Fruit fly (Drosophila melanogaster) Kc167 (cell line): ENCODE results near the gene CG5639.

Experiments used
- Myc ChIP-seq: fragments of >200 bp; optimal IDR thresholded peaks from 2 replicates; lab custom pipeline; 2017; ENCODE audit warnings: missing external identifiers
- Sin3A ChIP-seq: fragments of >200 bp; optimal IDR thresholded peaks from 2 replicates; lab custom pipeline; 2018; ENCODE audit warnings: missing external identifiers
- h ChIP-seq: fragments of >200 bp; optimal IDR thresholded peaks from 3 replicates; lab custom pipeline; 2018; ENCODE audit warnings: missing external identifiers
- insv ChIP-seq: fragments of >200 bp; optimal IDR thresholded peaks from 3 replicates; lab custom pipeline; 2018; ENCODE audit warnings: missing external identifiers
- psq ChIP-seq: fragments of >200 bp; optimal IDR thresholded peaks from 2 replicates; lab custom pipeline; 2017; ENCODE audit warnings: missing external identifiers
- ttk ChIP-seq: sonication (Bioruptor generic); optimal IDR thresholded peaks from 2 replicates; lab custom pipeline; 2017; ENCODE audit warnings: missing external identifiers

CG5639 gene

dm6 chr3R:27595979-27596378 is at the start of gene CG5639:
Gene CG5639 (minus strand): TSS chr3R:27596130.
- no peak for TF ChIP-seq insv (lab: Kevin White, UChicago)
- no peak for TF ChIP-seq Sin3A (lab: Kevin White, UChicago)
- no peak for TF ChIP-seq psq (lab: Kevin White, UChicago)
- no peak for TF ChIP-seq ttk
- TF ChIP-seq Myc (lab: Kevin White, UChicago): no peak

DNA sequence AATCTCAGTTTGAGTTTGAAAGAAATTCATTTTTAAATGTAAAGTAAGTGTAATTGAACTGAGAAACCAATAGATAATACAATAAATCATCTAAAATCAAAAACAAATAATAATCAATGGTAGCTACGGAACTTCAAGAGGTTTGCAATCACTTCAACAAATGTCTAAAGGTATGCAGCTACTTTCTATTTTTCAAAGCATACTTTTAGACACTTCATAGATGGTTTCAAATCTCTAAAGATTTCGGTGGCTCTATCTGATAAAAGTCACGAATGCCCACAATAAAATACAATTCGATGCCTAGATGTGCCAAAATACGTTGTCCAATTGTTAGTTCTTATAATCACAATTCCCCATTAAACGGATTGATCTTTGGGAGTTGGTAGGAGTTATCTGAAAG is 47.1 kb upstream of the CG5639 start:
- no peak for TF ChIP-seq ttk
- TF ChIP-seq Myc (lab: Kevin White, UChicago): no peak
- TF ChIP-seq psq (lab: Kevin White, UChicago): no peak
- no peak for TF ChIP-seq h (lab: Kevin White, UChicago)
- no peak for TF ChIP-seq Sin3A (lab: Kevin White, UChicago)
- no peak for TF ChIP-seq insv (lab: Kevin White, UChicago)

DNA sequence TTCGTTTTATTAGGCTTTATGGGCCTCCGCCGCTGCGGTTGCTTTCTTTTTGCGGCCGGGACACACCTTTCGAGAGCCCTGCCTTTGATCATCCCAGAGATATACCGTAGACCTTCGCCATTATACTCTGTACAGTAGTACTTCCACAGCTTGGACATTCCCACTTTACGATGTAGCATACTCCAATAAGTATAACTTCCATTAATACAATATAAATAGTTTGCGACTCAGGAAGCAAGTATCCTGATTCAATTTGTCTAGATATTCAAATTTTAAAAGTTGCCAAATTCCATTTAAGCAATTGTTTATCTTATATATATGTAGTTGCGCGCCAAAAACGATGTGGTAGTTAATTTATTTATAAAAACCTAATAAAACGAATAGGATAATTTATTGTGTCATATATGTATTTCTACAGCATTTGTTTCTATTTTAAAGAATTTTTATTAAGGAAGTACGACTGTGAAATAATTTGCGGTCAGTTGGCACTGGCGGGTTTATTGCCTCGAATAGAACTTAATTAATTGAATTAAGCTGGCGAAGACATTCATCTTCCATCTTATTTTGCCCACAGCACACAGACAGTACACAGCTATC is 41.4 kb upstream of the CG5639 start:
- TF ChIP-seq psq (lab: Kevin White, UChicago): no peak
- TF ChIP-seq insv (lab: Kevin White, UChicago): no peak
- no peak for TF ChIP-seq Sin3A (lab: Kevin White, UChicago)
- no peak for TF ChIP-seq h (lab: Kevin White, UChicago)
- TF ChIP-seq Myc (lab: Kevin White, UChicago): no peak
- TF ChIP-seq ttk: no peak

- TF ChIP-seq insv (lab: Kevin White, UChicago) (no peak), h (lab: Kevin White, UChicago) (no peak), psq (lab: Kevin White, UChicago) (no peak), Sin3A (lab: Kevin White, UChicago) (no peak), ttk (no peak), Myc (lab: Kevin White, UChicago) (no peak)
Measured at dm6 chr3R:27636720-27637119, 40.8 kb upstream of the CG5639 start.

dm6 chr3R:27636010-27636584 is 40.2 kb upstream of the CG5639 start, which contains the start of the genes CG5611 and Mtl:
Gene CG5611 (minus strand): TSS chr3R:27636060.
Gene Mtl (plus strand): TSS chr3R:27636412.
- TF ChIP-seq Sin3A (lab: Kevin White, UChicago): no peak
- no peak for TF ChIP-seq insv (lab: Kevin White, UChicago)
- no peak for TF ChIP-seq psq (lab: Kevin White, UChicago)
- TF ChIP-seq ttk: no peak

DNA sequence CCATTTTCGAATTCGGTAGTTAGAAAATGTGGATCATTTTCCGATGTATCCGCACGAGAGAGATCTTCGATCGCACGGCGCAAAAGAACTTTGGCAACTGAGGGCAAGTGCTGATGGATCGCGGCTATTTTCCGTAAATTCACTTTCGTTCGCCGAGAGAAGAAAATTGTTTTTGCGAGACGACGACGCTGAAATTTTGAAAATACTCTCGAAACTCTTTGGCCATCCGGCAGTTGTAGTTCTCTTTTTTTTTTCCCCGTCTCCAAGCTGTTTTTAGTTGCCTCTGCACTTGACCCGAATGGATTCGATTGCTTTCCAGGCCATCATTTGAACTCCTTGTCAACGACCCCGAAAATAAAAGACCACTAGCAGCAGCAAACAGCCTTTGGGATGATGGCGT is 30.0 kb upstream of the CG5639 start, which contains the start of gene CG5612:
TSS of gene CG5612 (minus strand) at position 101 of the 400 bp plus-strand sequence.
- no peak for TF ChIP-seq ttk
- TF ChIP-seq insv (lab: Kevin White, UChicago): no peak
- TF ChIP-seq psq (lab: Kevin White, UChicago): no peak
- no peak for TF ChIP-seq Sin3A (lab: Kevin White, UChicago)
- no peak for TF ChIP-seq h (lab: Kevin White, UChicago)
- no peak for TF ChIP-seq Myc (lab: Kevin White, UChicago)

dm6 chr3R:27622993-27623392 is 27.1 kb upstream of the CG5639 start:
- TF ChIP-seq Sin3A (lab: Kevin White, UChicago): no peak
- TF ChIP-seq h (lab: Kevin White, UChicago): no peak
- TF ChIP-seq ttk: no peak
- no peak for TF ChIP-seq psq (lab: Kevin White, UChicago)
- no peak for TF ChIP-seq Myc (lab: Kevin White, UChicago)
- TF ChIP-seq insv (lab: Kevin White, UChicago): no peak

DNA sequence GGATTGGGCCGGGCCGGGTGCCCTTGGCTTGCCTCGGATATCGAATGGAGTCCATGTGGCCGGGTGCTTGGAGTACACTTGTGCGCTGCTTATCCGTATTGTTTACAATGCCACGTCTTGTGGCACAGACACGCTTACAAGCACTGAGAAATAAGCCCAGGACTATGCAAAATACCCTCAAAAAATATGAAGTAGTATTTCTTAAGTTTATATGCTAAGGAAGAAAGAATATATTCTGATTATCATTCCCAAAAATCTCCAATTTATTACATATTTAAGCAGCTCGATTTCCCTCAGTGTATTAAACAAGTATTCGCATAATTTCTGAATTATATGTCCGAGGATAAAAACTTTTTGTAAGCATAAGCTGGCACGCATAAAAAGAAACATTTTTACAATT is 25.9 kb upstream of the CG5639 start:
- TF ChIP-seq Myc (lab: Kevin White, UChicago) (no peak), insv (lab: Kevin White, UChicago) (no peak), psq (lab: Kevin White, UChicago) (no peak), h (lab: Kevin White, UChicago) (no peak), Sin3A (lab: Kevin White, UChicago) (no peak), ttk (no peak)

dm6 chr3R:27616493-27616892 is 20.6 kb upstream of the CG5639 start:
- TF ChIP-seq psq (lab: Kevin White, UChicago) (no peak), ttk (no peak), insv (lab: Kevin White, UChicago) (no peak), Myc (lab: Kevin White, UChicago) (no peak)

DNA sequence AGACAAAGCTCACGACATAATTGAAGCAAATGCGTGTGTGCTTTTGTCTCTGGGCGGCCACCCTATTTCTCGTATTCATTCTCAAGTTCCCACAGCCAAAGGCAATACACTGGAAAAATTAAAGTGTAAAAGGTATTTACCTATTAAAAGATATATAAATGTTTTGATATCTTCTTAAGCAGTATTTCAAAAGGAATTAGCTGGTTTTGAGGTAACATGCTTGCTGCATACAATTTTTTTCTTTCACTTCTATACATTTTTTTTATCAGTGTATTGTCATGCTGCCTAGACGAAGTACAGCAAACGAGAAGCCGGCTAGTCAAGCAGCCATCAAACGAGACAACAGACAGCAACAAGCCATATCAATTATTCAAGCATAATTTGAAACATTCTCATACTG is 17.9 kb upstream of the CG5639 start:
- TF ChIP-seq psq (lab: Kevin White, UChicago): no peak
- TF ChIP-seq Sin3A (lab: Kevin White, UChicago): no peak
- no peak for TF ChIP-seq insv (lab: Kevin White, UChicago)
- TF ChIP-seq Myc (lab: Kevin White, UChicago): no peak
- no peak for TF ChIP-seq h (lab: Kevin White, UChicago)
- TF ChIP-seq ttk: no peak

- TF ChIP-seq h (lab: Kevin White, UChicago): no peak
Measured at dm6 chr3R:27610622-27611021, 14.7 kb upstream of the CG5639 start.
